Worm (Caenorhabditis elegans): ENCODE results near the gene col-184.
A peak's percentile ranks its signal among the peaks of the same experiment; 100 is the strongest.

Gene col-184

ce11 chrX:13451578-13451977 lies 17.7 kb upstream of the col-184 start, which contains the start of gene F02D10.6:
TSS of gene F02D10.6 (minus strand) at chrX:13451678.
- no peak for TF ChIP-seq Y56A3A.18 (GFP tag; IDR thresholded peaks at IDR 0.05)
- TF ChIP-seq nhr-179 (tag; optimal IDR thresholded peaks at IDR 0.05), result no peak
- peak; percentile 14 for TF ChIP-seq efl-1 (GFP tag; optimal IDR thresholded peaks at IDR 0.05)
- no peak for TF ChIP-seq let-607 (tag; optimal IDR thresholded peaks at IDR 0.05)

ce11 chrX:13456442-13456841 lies 12.8 kb upstream of the col-184 start, which contains the start of gene flr-1:
TSS of gene flr-1 (minus strand) at chrX:13456542.
- TF ChIP-seq zim-3 (tag; optimal IDR thresholded peaks at IDR 0.05), result no peak
- TF ChIP-seq ztf-26 (tag; optimal IDR thresholded peaks at IDR 0.05), result no peak
- TF ChIP-seq madf-3 (GFP tag; IDR thresholded peaks at IDR 0.05), result no peak
- TF ChIP-seq cebp-2 (GFP tag; IDR thresholded peaks at IDR 0.05), result no peak
- TF ChIP-seq him-1 (tag; optimal IDR thresholded peaks at IDR 0.05), result no peak
- no peak for TF ChIP-seq pha-4 (tag; optimal IDR thresholded peaks at IDR 0.05)
- TF ChIP-seq tbx-9 (tag; optimal IDR thresholded peaks at IDR 0.05; ENCODE audit: borderline replicate concordance), result no peak
- TF ChIP-seq ets-4 (GFP tag; optimal IDR thresholded peaks at IDR 0.05), result no peak
- no peak for TF ChIP-seq madf-8 (GFP tag; conservative IDR thresholded peaks at IDR 0.05)
- no peak for TF ChIP-seq C17E4.6 (GFP tag; IDR thresholded peaks at IDR 0.05)
- no peak for TF ChIP-seq ceh-58 (GFP tag; IDR thresholded peaks at IDR 0.05)
- no peak for TF ChIP-seq efl-1 (GFP tag; optimal IDR thresholded peaks at IDR 0.05)
- no peak for TF ChIP-seq hlh-26 (GFP tag; conservative IDR thresholded peaks at IDR 0.05)

ce11 chrX:13462519-13462918 lies 6.7 kb upstream of the col-184 start, which contains the start of gene F02D10.3:
TSS of gene F02D10.3 (minus strand) at chrX:13462619.
- TF ChIP-seq lin-35 (GFP tag; optimal IDR thresholded peaks at IDR 0.05) (no peak), tbx-9 (tag; optimal IDR thresholded peaks at IDR 0.05; ENCODE audit: borderline replicate concordance) (no peak), lag-1 (GFP tag; IDR thresholded peaks at IDR 0.05) (no peak), snpc-1.3 (tag; optimal IDR thresholded peaks at IDR 0.05; ENCODE audit: insufficient read depth) (no peak), madf-10 (tag; optimal IDR thresholded peaks at IDR 0.05) (no peak), nfyb-1 (GFP tag; IDR thresholded peaks at IDR 0.05) (no peak)

- TF ChIP-seq nfyb-1 (GFP tag; IDR thresholded peaks at IDR 0.05) (no peak), ccch-3 (GFP tag; optimal IDR thresholded peaks at IDR 0.05) (no peak), dpff-1 (tag; optimal IDR thresholded peaks at IDR 0.05) (no peak), ets-4 (GFP tag; optimal IDR thresholded peaks at IDR 0.05) (no peak), ceh-100 (GFP tag; IDR thresholded peaks at IDR 0.05) (no peak), rpc-1 (optimal IDR thresholded peaks at IDR 0.05) (no peak), rpc-1 (tag; optimal IDR thresholded peaks at IDR 0.05) (no peak), egl-44 (GFP tag; IDR thresholded peaks at IDR 0.05) (no peak), aptf-3 (GFP tag; IDR thresholded peaks at IDR 0.05) (no peak), F22D6.2 (tag; optimal IDR thresholded peaks at IDR 0.05) (no peak), rcor-1 (GFP tag; IDR thresholded peaks at IDR 0.05) (no peak), hmg-1.2 (GFP tag; IDR thresholded peaks at IDR 0.05) (no peak)
Measured at ce11 chrX:13463793-13464192, 5.5 kb upstream of the col-184 start, which contains the start of gene F02D10.2. TSS of gene F02D10.2 (minus strand) at chrX:13463893.

- TF ChIP-seq F10E7.11 (tag; optimal IDR thresholded peaks at IDR 0.05), result no peak
- TF ChIP-seq egrh-3 (GFP tag; IDR thresholded peaks at IDR 0.05), result peak; percentile 92
- peak; percentile 91 for TF ChIP-seq zfh-2 (GFP tag; conservative IDR thresholded peaks at IDR 0.05)
Measured at ce11 chrX:13466926-13467866, 2.1 kb upstream of the col-184 start, which contains the start of gene col-183. TSS of gene col-183 (minus strand) at chrX:13467764.
